Fruit fly (Drosophila melanogaster) whole organism, pupa: Measurements from ENCODE around the gene Ufd1.

Experiments
- CG10348 ChIP-seq: fragments of 200-800 bp; sonication (Bioruptor generic); IDR thresholded peaks from 2 replicates; pipeline ENCODE4 v1.3.6; 2022; ENCODE audit warnings: missing biosample characterization, missing genetic modification characterization
- CG14655 ChIP-seq: fragments of 200-800 bp; sonication (Bioruptor generic); optimal IDR thresholded peaks from 3 replicates; lab custom pipeline; 2017; ENCODE audit warnings: mild to moderate bottlenecking, missing biosample characterization, missing genetic modification reagents, missing genetic modification characterization
- CG17806 ChIP-seq: fragments of 200-800 bp; sonication (Bioruptor generic); optimal IDR thresholded peaks from 2 replicates; lab custom pipeline; 2018; ENCODE audit warnings: missing biosample characterization, mild to moderate bottlenecking, missing genetic modification characterization, moderate library complexity
- CG4496 ChIP-seq: fragments of 200-800 bp; sonication (Bioruptor generic); IDR thresholded peaks from 3 replicates; pipeline ENCODE4 v1.3.6; 2022; ENCODE audit warnings: missing biosample characterization, missing genetic modification characterization
- CG9948 ChIP-seq: fragments of 200-800 bp; sonication (Bioruptor generic); optimal IDR thresholded peaks from 2 replicates; lab custom pipeline; 2018; ENCODE audit warnings: missing biosample characterization, mild to moderate bottlenecking, missing genetic modification characterization, moderate library complexity
- D1 ChIP-seq: fragments of 200-800 bp; sonication (Bioruptor generic); optimal IDR thresholded peaks from 2 replicates; lab custom pipeline; 2018; ENCODE audit warnings: missing biosample characterization, mild to moderate bottlenecking, missing genetic modification characterization, moderate library complexity
- EcR ChIP-seq: fragments of 200-800 bp; sonication (Bioruptor generic); optimal IDR thresholded peaks from 3 replicates; lab custom pipeline; 2019; ENCODE audit warnings: missing biosample characterization, missing genetic modification characterization, mild to moderate bottlenecking, moderate library complexity, missing genetic modification reagents
- Pif1A ChIP-seq: fragments of 200-800 bp; sonication (Bioruptor generic); optimal IDR thresholded peaks from 3 replicates; lab custom pipeline; 2016; ENCODE audit warnings: missing biosample characterization, missing genetic modification characterization
- fd96Ca ChIP-seq: fragments of 200-800 bp; sonication (Bioruptor generic); IDR thresholded peaks from 3 replicates; pipeline ENCODE4 v1.3.6; 2022; ENCODE audit warnings: missing biosample characterization, missing genetic modification characterization

dm6 chr3L:11145065-11145464 lies 22.0 kb upstream of the Ufd1 start:
- TF ChIP-seq D1 (tag; lab: Kevin White, UChicago) (no peak), Pif1A (GFP tag; lab: Kevin White, UChicago) (no peak), CG14655 (GFP tag; lab: Kevin White, UChicago) (no peak), CG9948 (tag; lab: Kevin White, UChicago) (no peak), CG10348 (GFP tag; lab: Robert Waterston, UW) (no peak), CG17806 (tag; lab: Kevin White, UChicago) (no peak), CG4496 (GFP tag; lab: Robert Waterston, UW) (no peak), EcR (GFP tag; lab: Kevin White, UChicago) (peak; percentile 31), fd96Ca (GFP tag; lab: Robert Waterston, UW) (no peak)
